Worm (Caenorhabditis elegans) whole organism, L2 larva: ENCODE measurements around the gene F54F11.1.

Experiments
- C34F6.9 ChIP-seq: fragments of 150-350 bp; optimal IDR thresholded peaks from 2 replicates; lab custom pipeline; 2014; ENCODE audit warnings: missing biosample characterization, missing genetic modification characterization
- F13H6.1 ChIP-seq: sonication (generic microtip); optimal IDR thresholded peaks from 2 replicates; lab custom pipeline; 2016; ENCODE audit warnings: missing genetic modification characterization, missing compliant biosample characterization
- R02D3.7 ChIP-seq: fragments of 150-350 bp; optimal IDR thresholded peaks from 2 replicates; lab custom pipeline; 2014; ENCODE audit warnings: missing biosample characterization, missing genetic modification characterization
- Y55F3AM.14 ChIP-seq: fragments of 200-800 bp; sonication (Bioruptor generic); optimal IDR thresholded peaks from 2 replicates; lab custom pipeline; 2018; ENCODE audit warnings: mild to moderate bottlenecking, missing genetic modification characterization, missing compliant biosample characterization
- ZK546.5 ChIP-seq: sonication (generic microtip); optimal IDR thresholded peaks from 2 replicates; lab custom pipeline; 2017; ENCODE audit warnings: missing biosample characterization, missing genetic modification characterization
- aly-2 ChIP-seq: fragments of 150-350 bp; optimal IDR thresholded peaks from 2 replicates; lab custom pipeline; 2014; ENCODE audit warnings: missing biosample characterization, missing genetic modification characterization
- ama-1 ChIP-seq: fragments of 150-350 bp; optimal IDR thresholded peaks from 2 replicates; lab custom pipeline; 2018; ENCODE audit warnings: inconsistent platforms
- blmp-1 ChIP-seq: sonication (generic microtip); optimal IDR thresholded peaks from 2 replicates; lab custom pipeline; 2017; ENCODE audit warnings: missing genetic modification characterization, mild to moderate bottlenecking, missing compliant biosample characterization, antibody characterized with exemption, moderate library complexity; ENCODE audit not compliant: insufficient read depth
- ceh-16 ChIP-seq: fragments of 150-350 bp; optimal IDR thresholded peaks from 2 replicates; lab custom pipeline; 2014; ENCODE audit warnings: missing biosample characterization, missing genetic modification characterization
- ceh-82 ChIP-seq: fragments of 150-350 bp; optimal IDR thresholded peaks from 2 replicates; lab custom pipeline; 2014; ENCODE audit warnings: missing biosample characterization, missing genetic modification characterization
- crh-2 ChIP-seq: sonication (generic microtip); optimal IDR thresholded peaks from 2 replicates; lab custom pipeline; 2017; ENCODE audit warnings: missing biosample characterization, missing genetic modification characterization
- egl-27 ChIP-seq: sonication (generic microtip); optimal IDR thresholded peaks from 3 replicates; lab custom pipeline; 2017; ENCODE audit warnings: missing biosample characterization, missing genetic modification reagents, missing genetic modification characterization
- elt-1 ChIP-seq: fragments of 150-350 bp; optimal IDR thresholded peaks from 2 replicates; lab custom pipeline; 2014; ENCODE audit warnings: missing biosample characterization, missing genetic modification characterization
- fos-1 ChIP-seq: fragments of 150-350 bp; optimal IDR thresholded peaks from 2 replicates; lab custom pipeline; 2014; ENCODE audit warnings: missing biosample characterization, missing genetic modification characterization
- gmeb-1 ChIP-seq: fragments of 150-350 bp; optimal IDR thresholded peaks from 2 replicates; lab custom pipeline; 2014; ENCODE audit warnings: missing biosample characterization, missing genetic modification characterization
- lin-39 ChIP-seq: fragments of 150-350 bp; optimal IDR thresholded peaks from 2 replicates; lab custom pipeline; 2014; ENCODE audit warnings: missing biosample characterization, missing genetic modification reagents, missing genetic modification characterization
- lsy-2 ChIP-seq, 2 experiments: fragments of 150-350 bp in 1 of 2; sonication (generic microtip) in 1 of 2; optimal IDR thresholded peaks; 2 replicates each; lab custom pipeline; 2014 to 2017; ENCODE audit warnings: missing biosample characterization in 2 of 2, missing genetic modification characterization in 2 of 2
- mbf-1 ChIP-seq: sonication (generic microtip); optimal IDR thresholded peaks from 2 replicates; lab custom pipeline; 2017; ENCODE audit warnings: missing biosample characterization, missing genetic modification characterization
- mdl-1 ChIP-seq, 2 experiments: fragments of 150-350 bp in 1 of 2; sonication (generic microtip) in 1 of 2; optimal IDR thresholded peaks; 2 replicates each; lab custom pipeline; 2017; ENCODE audit warnings: missing biosample characterization in 2 of 2, missing genetic modification characterization in 2 of 2
- nhr-10 ChIP-seq: sonication (generic microtip); optimal IDR thresholded peaks from 2 replicates; lab custom pipeline; 2017; ENCODE audit warnings: missing biosample characterization, missing genetic modification characterization
- nhr-12 ChIP-seq: fragments of 150-350 bp; optimal IDR thresholded peaks from 2 replicates; lab custom pipeline; 2014; ENCODE audit warnings: missing biosample characterization, missing genetic modification characterization
- nhr-129 ChIP-seq: fragments of 150-350 bp; optimal IDR thresholded peaks from 2 replicates; lab custom pipeline; 2014; ENCODE audit warnings: missing biosample characterization, missing genetic modification characterization
- nhr-21 ChIP-seq: fragments of 150-350 bp; optimal IDR thresholded peaks from 2 replicates; lab custom pipeline; 2014; ENCODE audit warnings: missing biosample characterization, missing genetic modification characterization
- nhr-237 ChIP-seq: fragments of 150-350 bp; optimal IDR thresholded peaks from 2 replicates; lab custom pipeline; 2014; ENCODE audit warnings: missing biosample characterization, missing genetic modification characterization
- nhr-25 ChIP-seq: fragments of 150-350 bp; sonication (generic microtip); optimal IDR thresholded peaks from 3 replicates; lab custom pipeline; 2014; ENCODE audit warnings: missing biosample characterization, missing genetic modification characterization
- nhr-6 ChIP-seq: fragments of 150-350 bp; optimal IDR thresholded peaks from 2 replicates; lab custom pipeline; 2014; ENCODE audit warnings: missing biosample characterization, missing genetic modification characterization
- nhr-77 ChIP-seq: fragments of 150-350 bp; optimal IDR thresholded peaks from 2 replicates; lab custom pipeline; 2014; ENCODE audit warnings: missing biosample characterization, missing genetic modification characterization
- sem-4 ChIP-seq: fragments of 150-350 bp; optimal IDR thresholded peaks from 2 replicates; lab custom pipeline; 2014; ENCODE audit warnings: missing biosample characterization, missing genetic modification reagents, missing genetic modification characterization
- skn-1 ChIP-seq: sonication (generic microtip); optimal IDR thresholded peaks from 2 replicates; lab custom pipeline; 2017; ENCODE audit warnings: missing biosample characterization, missing genetic modification characterization
- sma-3 ChIP-seq: sonication (generic microtip); optimal IDR thresholded peaks from 2 replicates; lab custom pipeline; 2016; ENCODE audit warnings: missing genetic modification reagents, missing genetic modification characterization, missing compliant biosample characterization
- snpc-4 ChIP-seq: fragments of 150-350 bp; optimal IDR thresholded peaks from 2 replicates; lab custom pipeline; 2014; ENCODE audit warnings: missing biosample characterization, missing genetic modification characterization
- unc-39 ChIP-seq: fragments of 150-350 bp; optimal IDR thresholded peaks from 2 replicates; lab custom pipeline; 2014; ENCODE audit warnings: missing biosample characterization, missing genetic modification characterization
- unc-55 ChIP-seq: fragments of 150-350 bp; sonication (generic microtip); optimal IDR thresholded peaks from 3 replicates; lab custom pipeline; 2014; ENCODE audit warnings: missing biosample characterization, missing genetic modification reagents, missing genetic modification characterization
- unc-62 ChIP-seq: fragments of 150-350 bp; optimal IDR thresholded peaks from 2 replicates; lab custom pipeline; 2014; ENCODE audit warnings: missing biosample characterization, missing genetic modification reagents, missing genetic modification characterization
- zag-1 ChIP-seq: fragments of 150-350 bp; optimal IDR thresholded peaks from 2 replicates; lab custom pipeline; 2014; ENCODE audit warnings: missing biosample characterization, missing genetic modification characterization
- ztf-1 ChIP-seq: fragments of 200-800 bp; sonication (Bioruptor generic); conservative IDR thresholded peaks from 2 replicates; pipeline ENCODE4 v1.3.6; 2022; ENCODE audit warnings: missing genetic modification characterization, missing compliant biosample characterization
- ztf-4 ChIP-seq: fragments of 150-350 bp; optimal IDR thresholded peaks from 2 replicates; lab custom pipeline; 2014; ENCODE audit warnings: missing biosample characterization, missing genetic modification characterization

F54F11.1 gene

DNA sequence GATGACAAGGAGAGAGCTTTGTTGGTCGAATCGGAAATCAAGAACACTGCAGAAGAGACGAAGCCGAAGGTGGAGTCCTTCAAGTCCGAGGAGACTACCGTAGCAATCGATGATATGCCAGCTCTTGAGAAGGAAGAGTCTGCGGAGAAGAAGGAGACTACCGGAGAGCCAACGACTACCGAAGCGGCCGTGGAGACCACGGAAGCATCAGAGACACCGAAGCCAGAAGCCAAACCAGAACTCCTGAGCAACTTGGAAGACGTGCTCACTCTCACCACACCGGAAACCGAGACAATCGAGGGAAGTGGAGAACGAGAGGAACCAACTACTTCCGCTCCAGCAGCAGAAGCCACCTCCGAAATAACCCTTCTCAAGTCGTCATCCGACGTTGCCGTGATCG, 19.6 kb upstream of the F54F11.1 start:
- no peak for TF ChIP-seq elt-1 (tag; lab: Kevin White, UChicago)
- TF ChIP-seq ceh-82 = no peak
- TF ChIP-seq blmp-1 (tag; lab: Kevin White, UChicago) = no peak

ce11 chrII:13485119-13485518, 18.6 kb upstream of the F54F11.1 start:
- TF ChIP-seq aly-2 (tag; lab: Kevin White, UChicago) = no peak
- TF ChIP-seq ceh-16 = no peak
- TF ChIP-seq fos-1 (tag; lab: Kevin White, UChicago) = no peak
- no peak for TF ChIP-seq R02D3.7
- no peak for TF ChIP-seq nhr-10 (tag; lab: Kevin White, UChicago)
- no peak for TF ChIP-seq nhr-21 (tag; lab: Kevin White, UChicago)
- no peak for TF ChIP-seq blmp-1 (tag; lab: Kevin White, UChicago)
- no peak for TF ChIP-seq zag-1 (tag; lab: Kevin White, UChicago)
- no peak for TF ChIP-seq nhr-6 (tag; lab: Kevin White, UChicago)
- TF ChIP-seq ceh-82 = no peak
- no peak for TF ChIP-seq nhr-25 (tag; lab: Kevin White, UChicago)
- TF ChIP-seq sem-4 = no peak
- no peak for TF ChIP-seq unc-62 (GFP tag; lab: Kevin White, UChicago)
- TF ChIP-seq nhr-237 = no peak
- TF ChIP-seq crh-2 (tag; lab: Kevin White, UChicago) = no peak
- TF ChIP-seq sma-3 = no peak
- TF ChIP-seq nhr-129 (tag; lab: Kevin White, UChicago) = no peak
- no peak for TF ChIP-seq gmeb-1 (tag; lab: Kevin White, UChicago)

- TF ChIP-seq unc-62 (GFP tag; lab: Kevin White, UChicago) (no peak), C34F6.9 (tag; lab: Kevin White, UChicago) (no peak), blmp-1 (tag; lab: Kevin White, UChicago) (no peak), ama-1 (lab: Kevin White, UChicago) (no peak), nhr-25 (tag; lab: Kevin White, UChicago) (no peak), skn-1 (tag; lab: Kevin White, UChicago) (no peak), unc-39 (tag; lab: Kevin White, UChicago) (no peak), nhr-77 (no peak), ceh-82 (no peak), F13H6.1 (tag; lab: Kevin White, UChicago) (no peak), nhr-21 (tag; lab: Kevin White, UChicago) (no peak), nhr-10 (tag; lab: Kevin White, UChicago) (no peak), lsy-2 (tag; optimal IDR thresholded peaks at IDR 0.05; lab: Kevin White, UChicago) (no peak), unc-55 (GFP tag; lab: Kevin White, UChicago) (no peak), nhr-237 (no peak), R02D3.7 (no peak), egl-27 (tag; lab: Kevin White, UChicago) (no peak), gmeb-1 (tag; lab: Kevin White, UChicago) (no peak)
- TF ChIP-seq, all 48 proteins: peak for 0
Observed at ce11 chrII:13487563-13487962, 16.2 kb upstream of the F54F11.1 start.

DNA sequence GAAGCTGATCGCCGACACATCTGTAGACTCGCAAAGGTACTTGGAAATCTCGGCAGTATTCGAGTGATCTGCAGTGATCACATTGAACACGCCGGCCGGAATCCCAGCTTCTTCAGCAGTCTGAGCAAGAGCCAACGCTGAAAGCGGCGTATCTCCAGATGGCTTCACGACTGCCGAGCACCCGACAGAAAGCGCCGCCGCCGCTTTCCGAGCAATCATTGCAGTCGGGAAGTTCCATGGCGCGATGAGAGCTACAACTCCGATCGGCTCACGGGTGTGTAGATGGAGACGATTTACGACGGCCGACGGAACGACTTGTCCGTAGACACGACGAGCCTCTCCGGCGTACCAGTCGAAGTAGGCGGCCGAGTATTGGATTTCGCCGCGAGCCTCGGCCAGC, 13.9 kb upstream of the F54F11.1 start:
- no peak for TF ChIP-seq snpc-4 (tag; lab: Kevin White, UChicago)
- TF ChIP-seq ztf-4 (tag; lab: Kevin White, UChicago) = no peak
- no peak for TF ChIP-seq ZK546.5 (tag; lab: Kevin White, UChicago)
- TF ChIP-seq zag-1 (tag; lab: Kevin White, UChicago) = no peak
- no peak for TF ChIP-seq nhr-10 (tag; lab: Kevin White, UChicago)
- TF ChIP-seq unc-55 (GFP tag; lab: Kevin White, UChicago) = no peak
- no peak for TF ChIP-seq nhr-129 (tag; lab: Kevin White, UChicago)

ce11 chrII:13491254-13491889, 12.4 kb upstream of the F54F11.1 start, which contains the start of gene alh-7:
alh-7 (minus strand) TSS chrII:13491786.
- TF ChIP-seq mdl-1 (tag; optimal IDR thresholded peaks at IDR 0.05; lab: Kevin White, UChicago) = no peak
- no peak for TF ChIP-seq skn-1 (tag; lab: Kevin White, UChicago)
- no peak for TF ChIP-seq fos-1 (tag; lab: Kevin White, UChicago)
- no peak for TF ChIP-seq ceh-16
- no peak for TF ChIP-seq lin-39 (tag; lab: Kevin White, UChicago)
- TF ChIP-seq nhr-12 (tag; lab: Kevin White, UChicago) = no peak
- no peak for TF ChIP-seq ama-1 (lab: Kevin White, UChicago)
- no peak for TF ChIP-seq ztf-1 (GFP tag; lab: Robert Waterston, UW)
- no peak for TF ChIP-seq C34F6.9 (tag; lab: Kevin White, UChicago)
- no peak for TF ChIP-seq mbf-1 (tag; lab: Kevin White, UChicago)
- no peak for TF ChIP-seq Y55F3AM.14 (GFP tag; lab: Kevin White, UChicago)
